Fruit fly (Drosophila melanogaster) whole organism, prepupa: ENCODE data around the gene Ipo9.

Experiments used
- CG10631 ChIP-seq: fragments of 200-800 bp; sonication (Bioruptor generic); optimal IDR thresholded peaks from 2 replicates; lab custom pipeline; 2016; ENCODE audit warnings: missing biosample characterization, missing genetic modification characterization
- CG10669 ChIP-seq: fragments of 200-800 bp; sonication (Bioruptor generic); optimal IDR thresholded peaks from 3 replicates; lab custom pipeline; 2018; ENCODE audit warnings: missing biosample characterization, mild to moderate bottlenecking, missing genetic modification characterization, moderate library complexity
- CG11294 ChIP-seq: fragments of 200-800 bp; sonication (Bioruptor generic); IDR thresholded peaks from 2 replicates; pipeline ENCODE4 v1.3.6; 2022; ENCODE audit warnings: missing biosample characterization, missing genetic modification characterization
- CG11762 ChIP-seq: fragments of 200-800 bp; sonication (Bioruptor generic); optimal IDR thresholded peaks from 3 replicates; lab custom pipeline; 2016; ENCODE audit warnings: missing biosample characterization, missing genetic modification characterization; ENCODE audit not compliant: insufficient read depth
- CG15336 ChIP-seq: fragments of 200-800 bp; sonication (Bioruptor generic); IDR thresholded peaks from 2 replicates; pipeline ENCODE4 v1.3.6; 2022; ENCODE audit warnings: missing biosample characterization, missing genetic modification characterization
- CG1621 ChIP-seq: fragments of 200-800 bp; sonication (Bioruptor generic); optimal IDR thresholded peaks from 3 replicates; lab custom pipeline; 2018; ENCODE audit warnings: missing biosample characterization, mild to moderate bottlenecking, missing genetic modification characterization
- CG16779 ChIP-seq: fragments of 200-800 bp; sonication (Bioruptor generic); optimal IDR thresholded peaks from 3 replicates; lab custom pipeline; 2017; ENCODE audit warnings: missing biosample characterization, mild to moderate bottlenecking, missing genetic modification characterization
- CG3032 ChIP-seq: fragments of 200-800 bp; optimal IDR thresholded peaks from 2 replicates; lab custom pipeline; 2019; ENCODE audit warnings: missing biosample characterization, mild to moderate bottlenecking, missing genetic modification characterization, moderate library complexity
- CG31627 ChIP-seq: fragments of 200-800 bp; sonication (Bioruptor generic); optimal IDR thresholded peaks from 3 replicates; lab custom pipeline; 2016; ENCODE audit warnings: missing biosample characterization, missing genetic modification characterization
- CG34406 ChIP-seq: fragments of 200-800 bp; sonication (Bioruptor generic); optimal IDR thresholded peaks from 3 replicates; lab custom pipeline; 2016; ENCODE audit warnings: missing biosample characterization, missing genetic modification characterization
- CG3919 ChIP-seq: fragments of 200-800 bp; sonication (Bioruptor generic); optimal IDR thresholded peaks from 3 replicates; lab custom pipeline; 2016; ENCODE audit warnings: missing biosample characterization, missing genetic modification characterization
- CG6163 ChIP-seq: fragments of 200-800 bp; sonication (Bioruptor generic); IDR thresholded peaks from 3 replicates; pipeline ENCODE4 v1.3.6; 2022; ENCODE audit warnings: missing biosample characterization, missing genetic modification characterization
- CG6276 ChIP-seq: fragments of 200-800 bp; sonication (Bioruptor generic); optimal IDR thresholded peaks from 2 replicates; lab custom pipeline; 2017; ENCODE audit warnings: missing biosample characterization, mild to moderate bottlenecking, missing genetic modification characterization
- CG6792 ChIP-seq: fragments of 200-800 bp; sonication (Bioruptor generic); optimal IDR thresholded peaks from 3 replicates; lab custom pipeline; 2016; ENCODE audit warnings: missing biosample characterization, missing genetic modification characterization
- CG6808 ChIP-seq: fragments of 200-800 bp; sonication (Bioruptor generic); optimal IDR thresholded peaks from 3 replicates; lab custom pipeline; 2017; ENCODE audit warnings: missing biosample characterization, missing genetic modification characterization, mild to moderate bottlenecking, moderate library complexity, missing genetic modification reagents
- CG6854 ChIP-seq: fragments of 200-800 bp; sonication (Bioruptor generic); optimal IDR thresholded peaks from 2 replicates; lab custom pipeline; 2017; ENCODE audit warnings: missing biosample characterization, mild to moderate bottlenecking, missing genetic modification characterization
- CG8119 ChIP-seq: fragments of 200-800 bp; sonication (Bioruptor generic); IDR thresholded peaks from 3 replicates; pipeline ENCODE4 v1.3.6; 2022; ENCODE audit warnings: missing biosample characterization, missing genetic modification characterization
- CG8319 ChIP-seq: fragments of 200-800 bp; sonication (Bioruptor generic); optimal IDR thresholded peaks from 3 replicates; lab custom pipeline; 2016; ENCODE audit warnings: missing biosample characterization, missing genetic modification characterization
- CG8632 ChIP-seq: fragments of 200-800 bp; sonication (Bioruptor generic); optimal IDR thresholded peaks from 3 replicates; lab custom pipeline; 2016; ENCODE audit warnings: missing biosample characterization, missing genetic modification characterization
- CG9139 ChIP-seq: fragments of 200-800 bp; sonication (Bioruptor generic); optimal IDR thresholded peaks from 3 replicates; lab custom pipeline; 2017; ENCODE audit warnings: missing biosample characterization, mild to moderate bottlenecking, missing genetic modification characterization
- Eip75B ChIP-seq: fragments of 200-800 bp; sonication (Bioruptor generic); optimal IDR thresholded peaks from 3 replicates; lab custom pipeline; 2016; ENCODE audit warnings: missing biosample characterization, missing genetic modification characterization
- Eip78C ChIP-seq: fragments of 200-800 bp; sonication (Bioruptor generic); peaks from one replicate; lab custom pipeline; 2016; ENCODE audit warnings: missing biosample characterization, missing genetic modification characterization
- Ets96B ChIP-seq: fragments of 200-800 bp; optimal IDR thresholded peaks from 2 replicates; lab custom pipeline; 2019; ENCODE audit warnings: missing biosample characterization, mild to moderate bottlenecking, missing genetic modification characterization, moderate library complexity
- Gug ChIP-seq: fragments of 200-800 bp; sonication (Bioruptor generic); IDR thresholded peaks from 2 replicates; pipeline ENCODE4 v1.3.6; 2022; ENCODE audit warnings: missing biosample characterization, missing genetic modification characterization
- Hr39 ChIP-seq: fragments of 200-800 bp; sonication (Bioruptor generic); optimal IDR thresholded peaks from 2 replicates; lab custom pipeline; 2016; ENCODE audit warnings: missing biosample characterization, missing genetic modification characterization
- Hr4 ChIP-seq: fragments of 200-800 bp; sonication (Bioruptor generic); optimal IDR thresholded peaks from 3 replicates; lab custom pipeline; 2016; ENCODE audit warnings: missing biosample characterization, missing genetic modification characterization
- Met ChIP-seq: fragments of 200-800 bp; sonication (Bioruptor generic); optimal IDR thresholded peaks from 3 replicates; lab custom pipeline; 2016; ENCODE audit warnings: missing biosample characterization, missing genetic modification characterization
- OdsH ChIP-seq: fragments of 200-800 bp; sonication (Bioruptor generic); optimal IDR thresholded peaks from 3 replicates; lab custom pipeline; 2016; ENCODE audit warnings: missing biosample characterization, missing genetic modification characterization
- Sox102F ChIP-seq: fragments of 200-800 bp; sonication (Bioruptor generic); optimal IDR thresholded peaks from 2 replicates; lab custom pipeline; 2016; ENCODE audit warnings: missing biosample characterization, mild to moderate bottlenecking, missing genetic modification characterization
- Sox14 ChIP-seq: fragments of 200-800 bp; sonication (Bioruptor generic); optimal IDR thresholded peaks from 3 replicates; lab custom pipeline; 2016; ENCODE audit warnings: missing biosample characterization, missing genetic modification characterization
- cyc ChIP-seq: fragments of 200-800 bp; sonication (Bioruptor generic); optimal IDR thresholded peaks from 3 replicates; lab custom pipeline; 2016; ENCODE audit warnings: missing biosample characterization, missing genetic modification characterization
- dac ChIP-seq: fragments of 200-800 bp; sonication (Bioruptor generic); optimal IDR thresholded peaks from 2 replicates; lab custom pipeline; 2017; ENCODE audit warnings: missing biosample characterization, mild to moderate bottlenecking, missing genetic modification characterization
- dsx ChIP-seq: fragments of 200-800 bp; optimal IDR thresholded peaks from 3 replicates; lab custom pipeline; 2019; ENCODE audit warnings: missing biosample characterization, mild to moderate bottlenecking, missing genetic modification characterization, moderate library complexity; ENCODE audit not compliant: poor library complexity, severe bottlenecking
- eg ChIP-seq: fragments of 200-800 bp; sonication (Bioruptor generic); IDR thresholded peaks from 3 replicates; pipeline ENCODE4 v1.3.6; 2022; ENCODE audit warnings: missing biosample characterization, missing genetic modification characterization
- esn ChIP-seq: fragments of 200-800 bp; sonication (Bioruptor generic); optimal IDR thresholded peaks from 2 replicates; lab custom pipeline; 2016; ENCODE audit warnings: missing biosample characterization, mild to moderate bottlenecking, missing genetic modification characterization, moderate library complexity
- fd59A ChIP-seq: fragments of 200-800 bp; sonication (Bioruptor generic); optimal IDR thresholded peaks from 2 replicates; lab custom pipeline; 2017; ENCODE audit warnings: missing biosample characterization, mild to moderate bottlenecking, missing genetic modification characterization, missing genetic modification reagents
- fd85E ChIP-seq: fragments of 200-800 bp; sonication (Bioruptor generic); optimal IDR thresholded peaks from 3 replicates; lab custom pipeline; 2016; ENCODE audit warnings: missing biosample characterization, missing genetic modification characterization
- fkh ChIP-seq: fragments of 200-800 bp; sonication (Bioruptor generic); optimal IDR thresholded peaks from 3 replicates; lab custom pipeline; 2017; ENCODE audit warnings: missing biosample characterization, mild to moderate bottlenecking, missing genetic modification characterization, moderate library complexity
- lz ChIP-seq: fragments of 200-800 bp; sonication (Bioruptor generic); optimal IDR thresholded peaks from 3 replicates; lab custom pipeline; 2016; ENCODE audit warnings: missing biosample characterization, missing genetic modification characterization
- net ChIP-seq: fragments of 200-800 bp; sonication (Bioruptor generic); optimal IDR thresholded peaks from 3 replicates; lab custom pipeline; 2016; ENCODE audit warnings: missing biosample characterization, missing genetic modification characterization
- pdm3 ChIP-seq: fragments of 200-800 bp; sonication (Bioruptor generic); optimal IDR thresholded peaks from 3 replicates; lab custom pipeline; 2016; ENCODE audit warnings: missing biosample characterization, missing genetic modification characterization
- spab ChIP-seq: fragments of 200-800 bp; sonication (Bioruptor generic); optimal IDR thresholded peaks from 2 replicates; lab custom pipeline; 2017; ENCODE audit warnings: missing biosample characterization, mild to moderate bottlenecking, missing genetic modification characterization, missing genetic modification reagents
- svp ChIP-seq: fragments of 200-800 bp; sonication (Bioruptor generic); peaks from one replicate; lab custom pipeline; 2016; ENCODE audit warnings: missing biosample characterization, missing genetic modification characterization

Gene Ipo9

DNA sequence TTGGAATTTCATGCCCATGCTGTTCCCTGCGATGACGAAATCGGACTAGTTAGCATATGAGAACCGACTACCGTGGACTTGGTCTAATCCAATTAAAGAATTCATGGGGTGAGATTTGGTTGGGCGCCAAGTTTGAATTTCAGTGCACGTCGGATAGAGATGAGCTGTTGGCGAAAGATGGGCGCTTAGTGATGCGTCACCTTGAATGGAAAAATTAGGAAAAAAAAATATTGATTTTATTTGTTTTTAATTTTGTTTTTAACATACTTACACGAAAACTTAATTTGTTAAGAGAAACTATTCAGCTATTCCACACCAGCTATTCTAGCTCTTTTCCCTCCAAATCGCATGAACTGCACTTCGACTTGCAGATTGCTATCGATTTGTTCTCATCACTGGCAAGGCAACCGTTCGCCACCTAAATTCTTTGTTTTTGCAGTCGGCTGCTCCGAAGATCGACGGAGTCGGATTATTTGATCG, 9.4 kb downstream of the Ipo9 start, which contains the start of the genes ninaG and Sptz (continued):
- TF ChIP-seq dsx (GFP tag; lab: Kevin White, UChicago) = no peak
- peak; percentile 88 for TF ChIP-seq net
- TF ChIP-seq dac (GFP tag; lab: Kevin White, UChicago) = peak; percentile 89
- TF ChIP-seq CG3032 (tag; lab: Kevin White, UChicago) = peak; percentile 89
- TF ChIP-seq esn = peak; percentile 95
- peak; percentile 77 for TF ChIP-seq fd59A
- TF ChIP-seq Sox102F (GFP tag; lab: Kevin White, UChicago) = peak; percentile 88
- peak; percentile 85 for TF ChIP-seq CG8632 (GFP tag; lab: Kevin White, UChicago)
- peak; percentile 89 for TF ChIP-seq CG8319 (GFP tag; lab: Kevin White, UChicago)
- peak; percentile 94 for TF ChIP-seq Gug (GFP tag; lab: Robert Waterston, UW)
- TF ChIP-seq CG31627 = peak; percentile 98
- TF ChIP-seq CG15336 = peak; percentile 84
- peak; percentile 65 for TF ChIP-seq CG16779 (tag; lab: Kevin White, UChicago)
- TF ChIP-seq spab (GFP tag; lab: Kevin White, UChicago) = no peak
- no peak for TF ChIP-seq CG10669 (GFP tag; lab: Kevin White, UChicago)
- no peak for TF ChIP-seq CG9139
- peak; percentile 69 for TF ChIP-seq CG6854 (GFP tag; lab: Kevin White, UChicago)

dm6 chr3R:11429814-11430213, 17.5 kb downstream of the Ipo9 start, which contains the start of gene Dtd:
Gene Dtd, plus strand, starts transcription at chr3R:11430061.
- TF ChIP-seq CG9139 = no peak
- TF ChIP-seq CG3919 = no peak
- TF ChIP-seq Hr39 (GFP tag; lab: Kevin White, UChicago) = no peak
- TF ChIP-seq CG6808 = no peak
- TF ChIP-seq CG10631 (GFP tag; lab: Kevin White, UChicago) = no peak
- TF ChIP-seq Ets96B (tag; lab: Kevin White, UChicago) = no peak
- TF ChIP-seq net = no peak
- no peak for TF ChIP-seq CG6276
- no peak for TF ChIP-seq OdsH
- TF ChIP-seq eg = no peak

- peak; percentile 88 for TF ChIP-seq svp (GFP tag; lab: Kevin White, UChicago)
- TF ChIP-seq CG6276 = no peak
- no peak for TF ChIP-seq Eip78C (GFP tag; lab: Kevin White, UChicago)
- TF ChIP-seq, all 60 proteins: peak for 1
These were observed 18.0 kb downstream of the Ipo9 start for dm6 chr3R:11430307-11430706.

dm6 chr3R:11431395-11431977, 19.2 kb downstream of the Ipo9 start, which contains the start of the genes RpL24-like and CG5276:
Gene RpL24-like, minus strand, starts transcription at chr3R:11431582.
Gene CG5276, plus strand, starts transcription at chr3R:11431738.
- TF ChIP-seq fkh (peak; percentile 84), CG11762 (GFP tag; lab: Kevin White, UChicago) (no peak), Sox14 (GFP tag; lab: Kevin White, UChicago) (peak; percentile 25)

- TF ChIP-seq Hr4 = no peak
- no peak for TF ChIP-seq CG11294 (GFP tag; lab: Robert Waterston, UW)
- TF ChIP-seq fd85E (GFP tag; lab: Kevin White, UChicago) = no peak
- TF ChIP-seq CG34406 (GFP tag; lab: Kevin White, UChicago) = no peak
- no peak for TF ChIP-seq Met (GFP tag; lab: Kevin White, UChicago)
- TF ChIP-seq Sox14 (GFP tag; lab: Kevin White, UChicago) = peak; percentile 89
- TF ChIP-seq CG1621 (tag; lab: Kevin White, UChicago) = peak; percentile 91
- TF ChIP-seq Eip75B (GFP tag; lab: Kevin White, UChicago) = no peak
- no peak for TF ChIP-seq Ets96B (tag; lab: Kevin White, UChicago)
- TF ChIP-seq CG31627 = peak; percentile 55
- TF ChIP-seq pdm3 (GFP tag; lab: Kevin White, UChicago) = no peak
- 0 out of 3 replicates have a peak, but pooled peaks have one; percentile 11 for TF ChIP-seq CG6163 (GFP tag; lab: Robert Waterston, UW)
- no peak for TF ChIP-seq CG6792 (GFP tag; lab: Kevin White, UChicago)
- no peak for TF ChIP-seq CG8119 (GFP tag; lab: Robert Waterston, UW)
- no peak for TF ChIP-seq CG11762 (GFP tag; lab: Kevin White, UChicago)
- TF ChIP-seq esn = peak; percentile 62
- peak; percentile 21 for TF ChIP-seq cyc (GFP tag; lab: Kevin White, UChicago)
- TF ChIP-seq lz (GFP tag; lab: Kevin White, UChicago) = peak; percentile 32
These were observed 23.4 kb downstream of the Ipo9 start, which contains the start of the genes Exd2 and CG5281 for dm6 chr3R:11435537-11436234. Gene Exd2, minus strand, starts transcription at chr3R:11435703. Gene CG5281, plus strand, starts transcription at chr3R:11435850.
